Worm (Caenorhabditis elegans) whole organism, L1 larva: Measurements from ENCODE around the gene clec-149.

ENCODE experiments used
- C04F5.9 ChIP-seq: sonication (generic microtip); optimal IDR thresholded peaks from 2 replicates; lab custom pipeline; 2016; ENCODE audit warnings: missing genetic modification characterization, missing compliant biosample characterization
- C16A3.4 ChIP-seq: fragments of 150-350 bp; optimal IDR thresholded peaks from 2 replicates; lab custom pipeline; 2014; ENCODE audit warnings: missing biosample characterization, missing genetic modification characterization
- aha-1 ChIP-seq: fragments of 150-350 bp; optimal IDR thresholded peaks from 2 replicates; lab custom pipeline; 2014; ENCODE audit warnings: missing biosample characterization, missing genetic modification characterization
- alr-1 ChIP-seq: fragments of 200-800 bp; sonication (Bioruptor generic); optimal IDR thresholded peaks from 2 replicates; lab custom pipeline; 2018; ENCODE audit warnings: borderline replicate concordance, mild to moderate bottlenecking, missing genetic modification characterization, missing compliant biosample characterization
- aly-2 ChIP-seq: fragments of 150-350 bp; optimal IDR thresholded peaks from 2 replicates; lab custom pipeline; 2014; ENCODE audit warnings: missing biosample characterization, missing genetic modification characterization
- ama-1 ChIP-seq: fragments of 150-350 bp; optimal IDR thresholded peaks from 2 replicates; lab custom pipeline; 2014
- blmp-1 ChIP-seq: fragments of 150-350 bp; optimal IDR thresholded peaks from 2 replicates; lab custom pipeline; 2014; ENCODE audit warnings: missing biosample characterization, missing genetic modification characterization
- ceh-63 ChIP-seq: fragments of 200-800 bp; sonication (Bioruptor generic); optimal IDR thresholded peaks from 2 replicates; lab custom pipeline; 2018; ENCODE audit warnings: mild to moderate bottlenecking, missing genetic modification characterization, missing compliant biosample characterization
- ceh-82 ChIP-seq, 3 experiments: fragments of 150-350 bp in 1 of 3; sonication (generic microtip) in 2 of 3; optimal IDR thresholded peaks; 2 replicates each; lab custom pipeline; 2014 to 2017; ENCODE audit warnings: missing biosample characterization in 3 of 3, missing genetic modification characterization in 3 of 3
- ceh-88 ChIP-seq: fragments of 200-800 bp; sonication (Bioruptor generic); IDR thresholded peaks from 2 replicates; pipeline ENCODE4 v1.3.6; 2022; ENCODE audit warnings: missing genetic modification characterization, missing compliant biosample characterization
- dpl-1 ChIP-seq, 3 experiments: fragments of 150-350 bp in 2 of 3; sonication (generic microtip) in 1 of 3; optimal IDR thresholded peaks; 2 replicates each; lab custom pipeline; 2014 to 2017; ENCODE audit warnings: missing biosample characterization in 3 of 3, missing genetic modification characterization in 3 of 3, missing genetic modification reagents in 3 of 3
- dsc-1 ChIP-seq: sonication (generic microtip); optimal IDR thresholded peaks from 2 replicates; lab custom pipeline; 2016; ENCODE audit warnings: mild to moderate bottlenecking, missing genetic modification characterization, missing compliant biosample characterization
- efl-1 ChIP-seq, 4 experiments: fragments of 150-350 bp; optimal IDR thresholded peaks in 3 of 4; peaks in 1 of 4; 1 replicate in 1 of 4; 2 replicates in 3 of 4; lab custom pipeline; 2014; ENCODE audit warnings: missing biosample characterization in 2 of 4, missing genetic modification characterization in 2 of 4, missing genetic modification reagents in 2 of 4
- egl-13 ChIP-seq: sonication (generic microtip); optimal IDR thresholded peaks from 2 replicates; lab custom pipeline; 2016; ENCODE audit warnings: missing genotype, missing genetic modification reagents, missing genetic modification characterization, missing compliant biosample characterization
- elt-2 ChIP-seq: sonication (generic microtip); optimal IDR thresholded peaks from 2 replicates; lab custom pipeline; 2016; ENCODE audit warnings: missing genetic modification characterization, mild to moderate bottlenecking, inconsistent platforms, missing compliant biosample characterization, missing genetic modification reagents
- ets-5 ChIP-seq: fragments of 200-800 bp; sonication (Bioruptor generic); IDR thresholded peaks from 2 replicates; pipeline ENCODE4 v1.3.6; 2022; ENCODE audit warnings: missing genetic modification characterization, missing compliant biosample characterization
- fkh-10 ChIP-seq: sonication (generic microtip); optimal IDR thresholded peaks from 2 replicates; lab custom pipeline; 2017; ENCODE audit warnings: missing biosample characterization, missing genetic modification reagents, missing genetic modification characterization
- fkh-8 ChIP-seq: sonication (generic microtip); optimal IDR thresholded peaks from 2 replicates; lab custom pipeline; 2016; ENCODE audit warnings: mild to moderate bottlenecking, missing genetic modification characterization, missing compliant biosample characterization
- fos-1 ChIP-seq: fragments of 150-350 bp; optimal IDR thresholded peaks from 2 replicates; lab custom pipeline; 2014; ENCODE audit warnings: missing biosample characterization, missing genetic modification characterization
- irx-1 ChIP-seq: sonication (generic microtip); optimal IDR thresholded peaks from 2 replicates; lab custom pipeline; 2016; ENCODE audit warnings: missing genetic modification characterization, missing compliant biosample characterization
- jun-1 ChIP-seq: fragments of 150-350 bp; optimal IDR thresholded peaks from 2 replicates; lab custom pipeline; 2014; ENCODE audit warnings: missing biosample characterization, missing genetic modification reagents, missing genetic modification characterization
- lin-13 ChIP-seq: fragments of 150-350 bp; optimal IDR thresholded peaks from 2 replicates; lab custom pipeline; 2014; ENCODE audit warnings: missing biosample characterization, missing genetic modification reagents, missing genetic modification characterization
- lin-15B ChIP-seq: fragments of 150-350 bp; sonication (generic microtip); optimal IDR thresholded peaks from 3 replicates; lab custom pipeline; 2014; ENCODE audit warnings: missing biosample characterization, missing genetic modification characterization
- lin-35 ChIP-seq, 2 experiments: fragments of 150-350 bp; optimal IDR thresholded peaks; 2 replicates each; lab custom pipeline; 2014; ENCODE audit warnings: missing biosample characterization in 2 of 2, missing genetic modification characterization in 2 of 2, missing genetic modification reagents in 2 of 2
- lin-39 ChIP-seq: fragments of 150-350 bp; optimal IDR thresholded peaks from 2 replicates; lab custom pipeline; 2014; ENCODE audit warnings: missing biosample characterization, missing genetic modification reagents, missing genetic modification characterization
- lir-3 ChIP-seq: sonication (generic microtip); optimal IDR thresholded peaks from 2 replicates; lab custom pipeline; 2016; ENCODE audit warnings: mild to moderate bottlenecking, missing genetic modification characterization, moderate library complexity, missing compliant biosample characterization; ENCODE audit not compliant: poor library complexity
- lsy-2 ChIP-seq, 2 experiments: fragments of 150-350 bp; optimal IDR thresholded peaks; 2 replicates each; lab custom pipeline; 2014; ENCODE audit warnings: missing biosample characterization in 2 of 2, missing genetic modification characterization in 2 of 2
- mab-9 ChIP-seq: fragments of 200-800 bp; sonication (Bioruptor generic); IDR thresholded peaks from 2 replicates; pipeline ENCODE4 v1.3.6; 2022; ENCODE audit warnings: missing genetic modification reagents, missing genetic modification characterization, missing compliant biosample characterization
- mdl-1 ChIP-seq, 2 experiments: fragments of 150-350 bp; optimal IDR thresholded peaks; 2 replicates each; lab custom pipeline; 2014 to 2017; ENCODE audit warnings: missing biosample characterization in 2 of 2, missing genetic modification characterization in 2 of 2, inconsistent platforms in 1 of 2
- mef-2 ChIP-seq: fragments of 150-350 bp; optimal IDR thresholded peaks from 2 replicates; lab custom pipeline; 2014; ENCODE audit warnings: missing biosample characterization, missing genetic modification characterization
- mep-1 ChIP-seq: fragments of 150-350 bp; optimal IDR thresholded peaks from 2 replicates; lab custom pipeline; 2014; ENCODE audit warnings: missing biosample characterization, missing genetic modification characterization
- nhr-12 ChIP-seq: sonication (generic microtip); optimal IDR thresholded peaks from 2 replicates; lab custom pipeline; 2017; ENCODE audit warnings: missing biosample characterization, missing genetic modification characterization
- nhr-20 ChIP-seq: sonication (generic microtip); optimal IDR thresholded peaks from 2 replicates; lab custom pipeline; 2016; ENCODE audit warnings: mild to moderate bottlenecking, missing genetic modification characterization, missing compliant biosample characterization
- nhr-237 ChIP-seq: fragments of 150-350 bp; optimal IDR thresholded peaks from 2 replicates; lab custom pipeline; 2014; ENCODE audit warnings: missing biosample characterization, missing genetic modification characterization
- nhr-71 ChIP-seq: sonication (generic microtip); optimal IDR thresholded peaks from 2 replicates; lab custom pipeline; 2016; ENCODE audit warnings: mild to moderate bottlenecking, missing genetic modification characterization, moderate library complexity, missing compliant biosample characterization
- nhr-77 ChIP-seq: fragments of 150-350 bp; optimal IDR thresholded peaks from 2 replicates; lab custom pipeline; 2014; ENCODE audit warnings: missing biosample characterization, missing genetic modification characterization
- nhr-84 ChIP-seq: sonication (generic microtip); optimal IDR thresholded peaks from 2 replicates; lab custom pipeline; 2017; ENCODE audit warnings: missing biosample characterization, missing genetic modification characterization
- nhr-85 ChIP-seq: sonication (generic microtip); peaks from one replicate; lab custom pipeline; 2016; ENCODE audit warnings: missing genetic modification characterization, inconsistent platforms, missing compliant biosample characterization
- pax-3 ChIP-seq: fragments of 200-800 bp; sonication (Bioruptor generic); optimal IDR thresholded peaks from 2 replicates; lab custom pipeline; 2018; ENCODE audit warnings: mild to moderate bottlenecking, missing genetic modification characterization, moderate library complexity, missing compliant biosample characterization
- pqm-1 ChIP-seq: sonication (generic microtip); optimal IDR thresholded peaks from 3 replicates; lab custom pipeline; 2017; ENCODE audit warnings: missing biosample characterization, missing genetic modification characterization
- rnt-1 ChIP-seq: sonication (generic microtip); optimal IDR thresholded peaks from 2 replicates; lab custom pipeline; 2016; ENCODE audit warnings: mild to moderate bottlenecking, missing genetic modification characterization, moderate library complexity, missing compliant biosample characterization
- skn-1 ChIP-seq: fragments of 150-350 bp; optimal IDR thresholded peaks from 2 replicates; lab custom pipeline; 2014; ENCODE audit warnings: missing biosample characterization, missing genetic modification characterization
- swsn-7 ChIP-seq: sonication (generic microtip); optimal IDR thresholded peaks from 2 replicates; lab custom pipeline; 2016; ENCODE audit warnings: missing genetic modification characterization, missing compliant biosample characterization
- unc-30 ChIP-seq: sonication (generic microtip); optimal IDR thresholded peaks from 2 replicates; lab custom pipeline; 2017; ENCODE audit warnings: missing biosample characterization, missing genetic modification characterization
- unc-62 ChIP-seq: fragments of 150-350 bp; optimal IDR thresholded peaks from 2 replicates; lab custom pipeline; 2014; ENCODE audit warnings: missing biosample characterization, missing genetic modification reagents, missing genetic modification characterization
- unc-86 ChIP-seq: sonication (generic microtip); optimal IDR thresholded peaks from 2 replicates; lab custom pipeline; 2016; ENCODE audit warnings: missing genetic modification characterization, missing compliant biosample characterization
- vab-15 ChIP-seq: sonication (generic microtip); optimal IDR thresholded peaks from 2 replicates; lab custom pipeline; 2017; ENCODE audit warnings: missing genotype, mild to moderate bottlenecking, missing genetic modification characterization, missing compliant biosample characterization
- xbp-1 ChIP-seq: sonication (generic microtip); optimal IDR thresholded peaks from 2 replicates; lab custom pipeline; 2016; ENCODE audit warnings: missing genetic modification characterization, missing compliant biosample characterization
- zip-4 ChIP-seq: fragments of 200-800 bp; sonication (Bioruptor generic); optimal IDR thresholded peaks from 2 replicates; lab custom pipeline; 2018; ENCODE audit warnings: mild to moderate bottlenecking, missing genetic modification characterization, moderate library complexity, missing compliant biosample characterization
- ztf-11 ChIP-seq, 2 experiments: sonication (generic microtip); optimal IDR thresholded peaks; 2 replicates each; lab custom pipeline; 2016 to 2017; ENCODE audit warnings: missing genetic modification characterization in 2 of 2, missing biosample characterization in 1 of 2, missing compliant biosample characterization in 1 of 2

The clec-149 gene

DNA sequence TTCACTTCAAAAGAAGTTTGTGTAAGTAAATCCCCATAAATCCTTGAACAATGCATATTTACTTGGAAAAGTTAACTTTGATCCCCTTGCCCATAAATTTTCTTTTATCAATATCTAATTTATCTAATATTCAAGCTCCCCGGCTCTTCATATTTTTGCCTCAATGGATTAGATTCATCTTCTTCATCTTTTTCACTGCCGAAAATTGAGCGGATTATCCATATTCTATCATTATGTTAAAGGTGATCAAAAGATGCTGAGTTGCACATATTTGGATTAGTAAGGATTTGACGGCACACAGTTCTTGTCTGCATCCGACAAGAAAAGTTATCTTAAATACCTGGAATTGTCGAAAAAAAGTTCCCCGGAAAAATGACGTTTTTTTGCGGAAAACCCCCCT is 32.4 kb upstream of the clec-149 start (continued):
- no peak for TF ChIP-seq efl-1 (optimal IDR thresholded peaks at IDR 0.05; lab: Kevin White, UChicago)
- TF ChIP-seq efl-1 (GFP tag; optimal IDR thresholded peaks at IDR 0.05 in 1 of 2; lab: Kevin White, UChicago), result peak in 1 of 2 experiments; percentile 77
- TF ChIP-seq nhr-20, result no peak
- TF ChIP-seq unc-30 (tag; lab: Kevin White, UChicago), result no peak
- TF ChIP-seq mab-9 (GFP tag; lab: Robert Waterston, UW), result no peak
- no peak for TF ChIP-seq ama-1 (lab: Kevin White, UChicago)
- TF ChIP-seq xbp-1 (tag; lab: Kevin White, UChicago), result no peak
- TF ChIP-seq unc-62 (GFP tag; lab: Kevin White, UChicago), result no peak
- no peak for TF ChIP-seq pqm-1 (tag; lab: Kevin White, UChicago)
- TF ChIP-seq dsc-1 (tag; lab: Kevin White, UChicago), result peak; percentile 91
- no peak for TF ChIP-seq vab-15 (tag; lab: Kevin White, UChicago)
- no peak for TF ChIP-seq irx-1 (tag; lab: Kevin White, UChicago)
- no peak for TF ChIP-seq nhr-12 (tag; lab: Kevin White, UChicago)
- TF ChIP-seq swsn-7 (tag; lab: Kevin White, UChicago), result no peak
- TF ChIP-seq rnt-1, result no peak
- no peak for TF ChIP-seq lin-39 (tag; lab: Kevin White, UChicago)
- TF ChIP-seq ets-5 (GFP tag; lab: Robert Waterston, UW), result no peak
- TF ChIP-seq fkh-8 (tag; lab: Kevin White, UChicago), result peak; percentile 39
- TF ChIP-seq ceh-63 (GFP tag; lab: Kevin White, UChicago), result no peak
- no peak for TF ChIP-seq C04F5.9 (tag; lab: Kevin White, UChicago)
- TF ChIP-seq, all 84 proteins: peak for 7

ce11 chrIII:793595-793994 is 29.4 kb upstream of the clec-149 start, which contains the start of gene snt-2:
TSS of gene snt-2 (minus strand) at chrIII:793733.
- TF ChIP-seq nhr-20 (peak; percentile 73), nhr-77 (tag; lab: Kevin White, UChicago) (peak; percentile 70), fos-1 (tag; lab: Kevin White, UChicago) (peak; percentile 62), ztf-11 (tag; optimal IDR thresholded peaks at IDR 0.05; lab: Kevin White, UChicago) (peak in 1 of 2 experiments; percentile 3), swsn-7 (tag; lab: Kevin White, UChicago) (peak; percentile 76), ceh-88 (GFP tag; lab: Robert Waterston, UW) (peak; percentile 30; the same call in 1 of the 2 replicates), C16A3.4 (peak; percentile 80), mdl-1 (tag; optimal IDR thresholded peaks at IDR 0.05; lab: Kevin White, UChicago) (peak in 1 of 2 experiments; percentile 63), nhr-85 (peak; percentile 85), skn-1 (tag; lab: Kevin White, UChicago) (peak; percentile 85), aha-1 (tag; lab: Kevin White, UChicago) (peak; percentile 49), mef-2 (tag; lab: Kevin White, UChicago) (no peak), nhr-84 (tag; lab: Kevin White, UChicago) (no peak), nhr-12 (tag; lab: Kevin White, UChicago) (no peak), ceh-82 (tag; optimal IDR thresholded peaks at IDR 0.05; lab: Kevin White, UChicago) (peak; percentile 53 to 95 (median 75)), dsc-1 (tag; lab: Kevin White, UChicago) (peak; percentile 77), dpl-1 (GFP tag; optimal IDR thresholded peaks at IDR 0.05; lab: Kevin White, UChicago) (peak; percentile 74 to 84 (median 80)), nhr-237 (tag; lab: Kevin White, UChicago) (peak; percentile 36), mep-1 (tag; lab: Kevin White, UChicago) (peak; percentile 80), aly-2 (peak; percentile 19), lir-3 (peak; percentile 67), lin-15B (tag; lab: Kevin White, UChicago) (peak; percentile 72), unc-62 (GFP tag; lab: Kevin White, UChicago) (no peak), blmp-1 (peak; percentile 63), lin-13 (GFP tag; lab: Kevin White, UChicago) (peak; percentile 70), lsy-2 (tag; optimal IDR thresholded peaks at IDR 0.05; lab: Kevin White, UChicago) (peak; percentile 99), alr-1 (tag; lab: Kevin White, UChicago) (no peak), C04F5.9 (tag; lab: Kevin White, UChicago) (peak; percentile 50), nhr-71 (peak; percentile 85), efl-1 (optimal IDR thresholded peaks at IDR 0.05; lab: Kevin White, UChicago) (peak; percentile 84 to 86), efl-1 (GFP tag; optimal IDR thresholded peaks at IDR 0.05 in 1 of 2; lab: Kevin White, UChicago) (peak; percentile 82 to 97), jun-1 (tag; lab: Kevin White, UChicago) (peak; percentile 69), lin-35 (GFP tag; optimal IDR thresholded peaks at IDR 0.05; lab: Kevin White, UChicago) (peak; percentile 79 to 89), elt-2 (tag; lab: Kevin White, UChicago) (peak; percentile 62), zip-4 (GFP tag; lab: Kevin White, UChicago) (peak; percentile 24), egl-13 (tag; lab: Kevin White, UChicago) (peak; percentile 43), unc-86 (tag; lab: Kevin White, UChicago) (peak; percentile 72), pax-3 (tag; lab: Kevin White, UChicago) (peak; percentile 63), fkh-10 (GFP tag; lab: Kevin White, UChicago) (peak; percentile 5)
